Fruit fly (Drosophila melanogaster): ENCODE results near the gene D2hgdh.

D2hgdh gene

DNA sequence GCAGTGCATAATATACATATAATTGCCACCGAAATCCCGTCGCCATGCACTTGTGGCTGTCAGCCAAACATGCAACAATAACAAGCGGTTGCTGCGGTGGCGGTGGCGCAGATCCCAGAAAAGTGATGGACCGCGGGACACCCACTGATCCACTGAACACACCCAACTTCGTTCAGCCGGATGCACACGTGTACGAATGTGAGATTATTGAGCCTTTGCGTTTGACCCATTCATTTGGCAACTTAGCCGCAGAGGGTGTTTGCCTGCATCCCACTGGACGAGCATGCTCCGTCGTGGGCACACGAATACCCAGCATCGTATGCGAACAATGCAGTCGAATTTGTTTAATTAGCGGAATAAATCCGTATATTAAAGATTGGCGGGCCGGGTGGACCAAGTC is 24.1 kb downstream of the D2hgdh start:
- TF ChIP-seq Drgx (GFP tag; IDR thresholded peaks at IDR 0.05) (peak; percentile 81), Ets65A (GFP tag) (peak; percentile 46), CG1603 (tag; optimal IDR thresholded peaks at IDR 0.05) (peak; percentile 9), CG3726 (GFP tag; IDR thresholded peaks at IDR 0.05) (0 out of 3 replicates have a peak, but pooled peaks have one; percentile 41), tap (tag; optimal IDR thresholded peaks at IDR 0.05) (no peak)

DNA sequence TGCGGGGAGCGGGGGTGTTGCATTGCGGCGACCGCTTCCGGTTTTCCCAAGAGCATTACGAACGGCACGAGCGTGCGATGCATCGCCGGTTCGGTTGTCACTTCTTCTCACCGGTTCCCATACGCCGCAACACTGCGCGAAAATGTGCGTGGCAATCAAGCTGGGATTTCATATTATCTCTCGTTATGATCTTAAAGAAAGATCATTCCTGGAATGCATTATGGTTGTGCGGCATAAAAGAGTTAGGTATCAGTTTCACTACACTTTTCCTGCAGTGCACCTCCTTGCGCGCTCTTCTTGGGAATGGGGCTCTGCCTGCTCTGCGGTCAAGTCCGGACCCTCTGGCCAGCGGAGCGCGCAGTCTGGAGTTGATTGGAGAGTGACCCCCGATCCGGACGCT is 24.8 kb downstream of the D2hgdh start:
- TF ChIP-seq tin (GFP tag; optimal IDR thresholded peaks at IDR 0.05) (peak; percentile 28), dati (GFP tag; IDR thresholded peaks at IDR 0.05) (peak; percentile 62; the same call in 1 of the 2 replicates), zfh1 (GFP tag; IDR thresholded peaks at IDR 0.05) (peak; percentile 56; the same call in 2 of the 3 replicates), CG1233 (GFP tag; optimal IDR thresholded peaks at IDR 0.05) (no peak), mld (GFP tag; IDR thresholded peaks at IDR 0.05; ENCODE audit: partially characterized antibody) (no peak), CG14050 (GFP tag; IDR thresholded peaks at IDR 0.05) (peak; percentile 50; the same call in 2 of the 3 replicates), Med (GFP tag) (peak; percentile 11), sisA (GFP tag; IDR thresholded peaks at IDR 0.05) (peak; percentile 80), unpg (GFP tag; optimal IDR thresholded peaks at IDR 0.05) (peak; percentile 40), CG7357 (GFP tag; IDR thresholded peaks at IDR 0.05) (no peak), CG32532 (GFP tag; IDR thresholded peaks at IDR 0.05) (0 out of 2 replicates have a peak, but pooled peaks have one; percentile 5), CG6689 (GFP tag; IDR thresholded peaks at IDR 0.05) (peak; percentile 45; the same call in 1 of the 2 replicates), tup (GFP tag; optimal IDR thresholded peaks at IDR 0.05) (no peak), vfl (GFP tag; optimal IDR thresholded peaks at IDR 0.05) (no peak), CG4360 (GFP tag; IDR thresholded peaks at IDR 0.05) (no peak), ranshi (GFP tag; IDR thresholded peaks at IDR 0.05) (peak; percentile 61; the same call in 1 of the 2 replicates), row (GFP tag; IDR thresholded peaks at IDR 0.05) (peak; percentile 63), CG12659 (GFP tag; optimal IDR thresholded peaks at IDR 0.05) (peak; percentile 14), Usf (GFP tag; optimal IDR thresholded peaks at IDR 0.05) (no peak), CG12769 (tag; optimal IDR thresholded peaks at IDR 0.05) (peak; percentile 55), Nf-YA (GFP tag; IDR thresholded peaks at IDR 0.05) (peak; percentile 47; the same call in 1 of the 2 replicates), HLHmδ (GFP tag; optimal IDR thresholded peaks at IDR 0.05) (no peak), Six4 (GFP tag; optimal IDR thresholded peaks at IDR 0.05) (peak; percentile 13), CG12744 (GFP tag; optimal IDR thresholded peaks at IDR 0.05) (no peak), CG13424 (tag; optimal IDR thresholded peaks at IDR 0.05) (peak; percentile 38), CG7928 (GFP tag; optimal IDR thresholded peaks at IDR 0.05) (no peak), pfk (GFP tag; optimal IDR thresholded peaks at IDR 0.05) (no peak), btn (GFP tag; optimal IDR thresholded peaks at IDR 0.05) (peak; percentile 46), CG1529 (GFP tag; optimal IDR thresholded peaks at IDR 0.05) (peak; percentile 17), CG31441 (GFP tag; IDR thresholded peaks at IDR 0.05) (no peak; the same call in 1 of the 2 replicates), CG34422 (GFP tag; IDR thresholded peaks at IDR 0.05) (0 out of 3 replicates have a peak, but pooled peaks have one; percentile 15), nom (GFP tag; optimal IDR thresholded peaks at IDR 0.05) (no peak), danr (GFP tag; IDR thresholded peaks at IDR 0.05) (0 out of 2 replicates have a peak, but pooled peaks have one; percentile 10), Hr3 (GFP tag; optimal IDR thresholded peaks at IDR 0.05) (peak; percentile 42), Ssrp (tag; optimal IDR thresholded peaks at IDR 0.05) (peak; percentile 49), CG4820 (GFP tag; optimal IDR thresholded peaks at IDR 0.05) (peak; percentile 44), prd (optimal IDR thresholded peaks at IDR 0.05) (no peak), prd (GFP tag; IDR thresholded peaks at IDR 0.05) (peak; percentile 78; the same call in 2 of the 3 replicates), tap (tag; optimal IDR thresholded peaks at IDR 0.05) (peak; percentile 18), org-1 (GFP tag; optimal IDR thresholded peaks at IDR 0.05) (peak; percentile 27), ab (GFP tag; optimal IDR thresholded peaks at IDR 0.05) (no peak), Blimp-1 (GFP tag; optimal IDR thresholded peaks at IDR 0.05) (peak; percentile 59), vvl (GFP tag; IDR thresholded peaks at IDR 0.05) (peak; percentile 74), CG15479 (GFP tag; optimal IDR thresholded peaks at IDR 0.05) (no peak), sens-2 (GFP tag; IDR thresholded peaks at IDR 0.05) (no peak), Mes4 (GFP tag; optimal IDR thresholded peaks at IDR 0.05) (peak; percentile 43)
